Worm (Caenorhabditis elegans) whole organism, L4 larva: ENCODE results near the gene swsn-6.
"Not testable (repeated sequence)": the region's sequence is repeated elsewhere in the genome, so short reads cannot be mapped to it uniquely, and the experiment has no call there.

Source experiments
- F44E2.7 ChIP-seq: fragments of 200-800 bp; sonication (Bioruptor generic); IDR thresholded peaks from 2 replicates; pipeline ENCODE4 v2.1.2; 2022; ENCODE audit warnings: missing genetic modification characterization, missing compliant biosample characterization
- T26A8.4 ChIP-seq: fragments of 200-800 bp; sonication (Bioruptor generic); IDR thresholded peaks from 2 replicates; pipeline ENCODE4 v1.3.6; 2022; ENCODE audit warnings: missing genetic modification characterization, missing compliant biosample characterization
- ceh-28 ChIP-seq: fragments of 150-350 bp; optimal IDR thresholded peaks from 2 replicates; lab custom pipeline; 2014; ENCODE audit warnings: missing biosample characterization, missing genetic modification reagents, missing genetic modification characterization
- ceh-44 ChIP-seq: fragments of 200-800 bp; sonication (Bioruptor generic); IDR thresholded peaks from 2 replicates; pipeline ENCODE4 v1.3.6; 2022; ENCODE audit warnings: missing genetic modification reagents, missing genetic modification characterization, missing compliant biosample characterization
- cey-2 ChIP-seq: sonication (generic microtip); optimal IDR thresholded peaks from 3 replicates; lab custom pipeline; 2017; ENCODE audit warnings: missing genetic modification characterization, mild to moderate bottlenecking, missing compliant biosample characterization, antibody characterized with exemption, borderline replicate concordance; ENCODE audit not compliant: insufficient read depth
- dmd-8 ChIP-seq: fragments of 200-800 bp; sonication (Bioruptor generic); IDR thresholded peaks from 2 replicates; pipeline ENCODE4 v1.3.6; 2022; ENCODE audit warnings: missing genetic modification characterization, missing compliant biosample characterization
- dmd-9 ChIP-seq: fragments of 200-800 bp; sonication (Bioruptor generic); IDR thresholded peaks from 2 replicates; pipeline ENCODE4 v1.3.6; 2022; ENCODE audit warnings: missing genetic modification reagents, missing genetic modification characterization, missing compliant biosample characterization
- lin-13 ChIP-seq: fragments of 150-350 bp; optimal IDR thresholded peaks from 2 replicates; lab custom pipeline; 2014; ENCODE audit warnings: missing biosample characterization, missing genetic modification reagents, missing genetic modification characterization
- mdt-29 ChIP-seq: fragments of 200-800 bp; sonication (Bioruptor generic); IDR thresholded peaks from 2 replicates; pipeline ENCODE4 v1.3.6; 2022; ENCODE audit warnings: missing genetic modification reagents, missing genetic modification characterization, missing compliant biosample characterization
- nhr-11 ChIP-seq: fragments of 150-350 bp; optimal IDR thresholded peaks from 2 replicates; lab custom pipeline; 2014; ENCODE audit warnings: missing biosample characterization, missing genetic modification characterization
- php-3 ChIP-seq: fragments of 200-800 bp; sonication (Bioruptor generic); IDR thresholded peaks from 2 replicates; pipeline ENCODE4 v1.3.6; 2022; ENCODE audit warnings: missing genetic modification reagents, missing genetic modification characterization, missing compliant biosample characterization
- tag-97 ChIP-seq: fragments of 200-800 bp; sonication (Bioruptor generic); IDR thresholded peaks from 2 replicates; pipeline ENCODE4 v1.3.6; 2022; ENCODE audit warnings: missing genetic modification characterization, missing compliant biosample characterization
- unc-130 ChIP-seq: sonication (generic microtip); optimal IDR thresholded peaks from 2 replicates; lab custom pipeline; 2016; ENCODE audit warnings: missing genetic modification reagents, missing genetic modification characterization, missing compliant biosample characterization

ce11 chrIV:5350480-5351193 is 44.2 kb upstream of the swsn-6 start, which contains the start of gene gba-4:
- TF ChIP-seq tag-97 (GFP tag; lab: Robert Waterston, UW); unc-130 (GFP tag; lab: Kevin White, UChicago); lin-13 (GFP tag; lab: Kevin White, UChicago); ceh-44 (GFP tag; lab: Robert Waterston, UW); dmd-9 (GFP tag; lab: Robert Waterston, UW); mdt-29 (GFP tag; lab: Robert Waterston, UW); nhr-11 (tag; lab: Kevin White, UChicago); cey-2 (tag; lab: Kevin White, UChicago); T26A8.4 (GFP tag; lab: Robert Waterston, UW); F44E2.7 (GFP tag; lab: Robert Waterston, UW); php-3 (GFP tag; lab: Robert Waterston, UW); dmd-8; ceh-28 (tag; lab: Kevin White, UChicago): not testable (repeated sequence)
